Worm (Caenorhabditis elegans) whole organism, L2 larva: Measurements from ENCODE around the gene F42A10.6.
A peak's percentile ranks its signal among the peaks of the same experiment; 100 is the strongest.

ENCODE experiments used
- C34F6.9 ChIP-seq: fragments of 150-350 bp; optimal IDR thresholded peaks from 2 replicates; lab custom pipeline; 2014; ENCODE audit warnings: missing biosample characterization, missing genetic modification characterization
- F13H6.1 ChIP-seq: sonication (generic microtip); optimal IDR thresholded peaks from 2 replicates; lab custom pipeline; 2016; ENCODE audit warnings: missing genetic modification characterization, missing compliant biosample characterization
- R02D3.7 ChIP-seq: fragments of 150-350 bp; optimal IDR thresholded peaks from 2 replicates; lab custom pipeline; 2014; ENCODE audit warnings: missing biosample characterization, missing genetic modification characterization
- Y55F3AM.14 ChIP-seq: fragments of 200-800 bp; sonication (Bioruptor generic); optimal IDR thresholded peaks from 2 replicates; lab custom pipeline; 2018; ENCODE audit warnings: mild to moderate bottlenecking, missing genetic modification characterization, missing compliant biosample characterization
- ZK546.5 ChIP-seq: sonication (generic microtip); optimal IDR thresholded peaks from 2 replicates; lab custom pipeline; 2017; ENCODE audit warnings: missing biosample characterization, missing genetic modification characterization
- alr-1 ChIP-seq: fragments of 150-350 bp; optimal IDR thresholded peaks from 2 replicates; lab custom pipeline; 2014; ENCODE audit warnings: missing biosample characterization, missing genetic modification characterization
- aly-2 ChIP-seq: fragments of 150-350 bp; optimal IDR thresholded peaks from 2 replicates; lab custom pipeline; 2014; ENCODE audit warnings: missing biosample characterization, missing genetic modification characterization
- ama-1 ChIP-seq: fragments of 150-350 bp; optimal IDR thresholded peaks from 2 replicates; lab custom pipeline; 2018; ENCODE audit warnings: inconsistent platforms
- blmp-1 ChIP-seq: sonication (generic microtip); optimal IDR thresholded peaks from 2 replicates; lab custom pipeline; 2017; ENCODE audit warnings: missing genetic modification characterization, mild to moderate bottlenecking, missing compliant biosample characterization, antibody characterized with exemption, moderate library complexity; ENCODE audit not compliant: insufficient read depth
- ceh-16 ChIP-seq: fragments of 150-350 bp; optimal IDR thresholded peaks from 2 replicates; lab custom pipeline; 2014; ENCODE audit warnings: missing biosample characterization, missing genetic modification characterization
- ceh-82 ChIP-seq: fragments of 150-350 bp; optimal IDR thresholded peaks from 2 replicates; lab custom pipeline; 2014; ENCODE audit warnings: missing biosample characterization, missing genetic modification characterization
- crh-2 ChIP-seq: sonication (generic microtip); optimal IDR thresholded peaks from 2 replicates; lab custom pipeline; 2017; ENCODE audit warnings: missing biosample characterization, missing genetic modification characterization
- egl-27 ChIP-seq: sonication (generic microtip); optimal IDR thresholded peaks from 3 replicates; lab custom pipeline; 2017; ENCODE audit warnings: missing biosample characterization, missing genetic modification reagents, missing genetic modification characterization
- elt-1 ChIP-seq: fragments of 150-350 bp; optimal IDR thresholded peaks from 2 replicates; lab custom pipeline; 2014; ENCODE audit warnings: missing biosample characterization, missing genetic modification characterization
- elt-3 ChIP-seq: sonication (generic microtip); optimal IDR thresholded peaks from 2 replicates; lab custom pipeline; 2017; ENCODE audit warnings: missing biosample characterization, missing genetic modification characterization
- fos-1 ChIP-seq: fragments of 150-350 bp; optimal IDR thresholded peaks from 2 replicates; lab custom pipeline; 2014; ENCODE audit warnings: missing biosample characterization, missing genetic modification characterization
- gmeb-1 ChIP-seq: fragments of 150-350 bp; optimal IDR thresholded peaks from 2 replicates; lab custom pipeline; 2014; ENCODE audit warnings: missing biosample characterization, missing genetic modification characterization
- lin-11 ChIP-seq: fragments of 150-350 bp; sonication (generic microtip); optimal IDR thresholded peaks from 2 replicates; lab custom pipeline; 2014; ENCODE audit warnings: missing biosample characterization, missing genetic modification characterization, inconsistent platforms, mixed read lengths
- lin-13 ChIP-seq: fragments of 150-350 bp; optimal IDR thresholded peaks from 2 replicates; lab custom pipeline; 2014; ENCODE audit warnings: missing biosample characterization, missing genetic modification reagents, missing genetic modification characterization
- lin-39 ChIP-seq: fragments of 150-350 bp; optimal IDR thresholded peaks from 2 replicates; lab custom pipeline; 2014; ENCODE audit warnings: missing biosample characterization, missing genetic modification reagents, missing genetic modification characterization
- lsy-2 ChIP-seq, 2 experiments: fragments of 150-350 bp in 1 of 2; sonication (generic microtip) in 1 of 2; optimal IDR thresholded peaks; 2 replicates each; lab custom pipeline; 2014 to 2017; ENCODE audit warnings: missing biosample characterization in 2 of 2, missing genetic modification characterization in 2 of 2
- mab-5 ChIP-seq: fragments of 150-350 bp; optimal IDR thresholded peaks from 2 replicates; lab custom pipeline; 2014; ENCODE audit warnings: missing biosample characterization, missing genetic modification characterization
- mbf-1 ChIP-seq: sonication (generic microtip); optimal IDR thresholded peaks from 2 replicates; lab custom pipeline; 2017; ENCODE audit warnings: missing biosample characterization, missing genetic modification characterization
- mdl-1 ChIP-seq, 2 experiments: fragments of 150-350 bp in 1 of 2; sonication (generic microtip) in 1 of 2; optimal IDR thresholded peaks; 2 replicates each; lab custom pipeline; 2017; ENCODE audit warnings: missing biosample characterization in 2 of 2, missing genetic modification characterization in 2 of 2
- nhr-10 ChIP-seq: sonication (generic microtip); optimal IDR thresholded peaks from 2 replicates; lab custom pipeline; 2017; ENCODE audit warnings: missing biosample characterization, missing genetic modification characterization
- nhr-11 ChIP-seq: fragments of 150-350 bp; optimal IDR thresholded peaks from 2 replicates; lab custom pipeline; 2014; ENCODE audit warnings: missing biosample characterization, missing genetic modification characterization
- nhr-12 ChIP-seq: fragments of 150-350 bp; optimal IDR thresholded peaks from 2 replicates; lab custom pipeline; 2014; ENCODE audit warnings: missing biosample characterization, missing genetic modification characterization
- nhr-129 ChIP-seq: fragments of 150-350 bp; optimal IDR thresholded peaks from 2 replicates; lab custom pipeline; 2014; ENCODE audit warnings: missing biosample characterization, missing genetic modification characterization
- nhr-21 ChIP-seq: fragments of 150-350 bp; optimal IDR thresholded peaks from 2 replicates; lab custom pipeline; 2014; ENCODE audit warnings: missing biosample characterization, missing genetic modification characterization
- nhr-23 ChIP-seq: fragments of 150-350 bp; optimal IDR thresholded peaks from 2 replicates; lab custom pipeline; 2014; ENCODE audit warnings: missing biosample characterization, missing genetic modification reagents, missing genetic modification characterization
- nhr-237 ChIP-seq: fragments of 150-350 bp; optimal IDR thresholded peaks from 2 replicates; lab custom pipeline; 2014; ENCODE audit warnings: missing biosample characterization, missing genetic modification characterization
- nhr-25 ChIP-seq: fragments of 150-350 bp; sonication (generic microtip); optimal IDR thresholded peaks from 3 replicates; lab custom pipeline; 2014; ENCODE audit warnings: missing biosample characterization, missing genetic modification characterization
- nhr-6 ChIP-seq: fragments of 150-350 bp; optimal IDR thresholded peaks from 2 replicates; lab custom pipeline; 2014; ENCODE audit warnings: missing biosample characterization, missing genetic modification characterization
- nhr-77 ChIP-seq: fragments of 150-350 bp; optimal IDR thresholded peaks from 2 replicates; lab custom pipeline; 2014; ENCODE audit warnings: missing biosample characterization, missing genetic modification characterization
- peb-1 ChIP-seq: fragments of 150-350 bp; optimal IDR thresholded peaks from 2 replicates; lab custom pipeline; 2014; ENCODE audit warnings: missing biosample characterization, missing genetic modification characterization
- sem-4 ChIP-seq: fragments of 150-350 bp; optimal IDR thresholded peaks from 2 replicates; lab custom pipeline; 2014; ENCODE audit warnings: missing biosample characterization, missing genetic modification reagents, missing genetic modification characterization
- skn-1 ChIP-seq: sonication (generic microtip); optimal IDR thresholded peaks from 2 replicates; lab custom pipeline; 2017; ENCODE audit warnings: missing biosample characterization, missing genetic modification characterization
- sma-3 ChIP-seq: sonication (generic microtip); optimal IDR thresholded peaks from 2 replicates; lab custom pipeline; 2016; ENCODE audit warnings: missing genetic modification reagents, missing genetic modification characterization, missing compliant biosample characterization
- sma-9 ChIP-seq, 2 experiments: fragments of 150-350 bp in 1 of 2; sonication (generic microtip) in 1 of 2; optimal IDR thresholded peaks; 2 replicates each; lab custom pipeline; 2014 to 2016; ENCODE audit warnings: missing genetic modification characterization in 2 of 2, mild to moderate bottlenecking in 1 of 2, missing biosample characterization in 1 of 2, missing compliant biosample characterization in 1 of 2, missing genetic modification reagents in 1 of 2, moderate library complexity in 1 of 2
- snpc-4 ChIP-seq: fragments of 150-350 bp; optimal IDR thresholded peaks from 2 replicates; lab custom pipeline; 2014; ENCODE audit warnings: missing biosample characterization, missing genetic modification characterization
- unc-39 ChIP-seq: fragments of 150-350 bp; optimal IDR thresholded peaks from 2 replicates; lab custom pipeline; 2014; ENCODE audit warnings: missing biosample characterization, missing genetic modification characterization
- unc-55 ChIP-seq: fragments of 150-350 bp; sonication (generic microtip); optimal IDR thresholded peaks from 3 replicates; lab custom pipeline; 2014; ENCODE audit warnings: missing biosample characterization, missing genetic modification reagents, missing genetic modification characterization
- zag-1 ChIP-seq: fragments of 150-350 bp; optimal IDR thresholded peaks from 2 replicates; lab custom pipeline; 2014; ENCODE audit warnings: missing biosample characterization, missing genetic modification characterization
- ztf-1 ChIP-seq: fragments of 200-800 bp; sonication (Bioruptor generic); conservative IDR thresholded peaks from 2 replicates; pipeline ENCODE4 v1.3.6; 2022; ENCODE audit warnings: missing genetic modification characterization, missing compliant biosample characterization
- ztf-11 ChIP-seq: sonication (generic microtip); optimal IDR thresholded peaks from 2 replicates; lab custom pipeline; 2017; ENCODE audit warnings: missing biosample characterization, missing genetic modification characterization
- ztf-4 ChIP-seq: fragments of 150-350 bp; optimal IDR thresholded peaks from 2 replicates; lab custom pipeline; 2014; ENCODE audit warnings: missing biosample characterization, missing genetic modification characterization

F42A10.6 gene

ce11 chrIII:6173020-6173597 is 3.6 kb downstream of the F42A10.6 start, which contains the start of the genes abcf-3 and F42A10.5:
Gene abcf-3 (plus strand): TSS chrIII:6173403.
Gene F42A10.5 (minus strand): TSS chrIII:6173477.
- TF ChIP-seq lsy-2 (tag; optimal IDR thresholded peaks at IDR 0.05; lab: Kevin White, UChicago) (peak; percentile 79 to 89), egl-27 (tag; lab: Kevin White, UChicago) (no peak), nhr-6 (tag; lab: Kevin White, UChicago) (peak; percentile 46), ztf-4 (tag; lab: Kevin White, UChicago) (peak; percentile 17), sem-4 (tag; lab: Kevin White, UChicago) (peak; percentile 28), ZK546.5 (no peak), lin-13 (GFP tag; lab: Kevin White, UChicago) (peak; percentile 65), sma-9 (GFP tag; optimal IDR thresholded peaks at IDR 0.05; lab: Kevin White, UChicago) (peak; percentile 67), sma-9 (tag; optimal IDR thresholded peaks at IDR 0.05; lab: Kevin White, UChicago) (no peak), fos-1 (peak; percentile 17), nhr-21 (tag; lab: Kevin White, UChicago) (peak; percentile 57), unc-55 (GFP tag; lab: Kevin White, UChicago) (no peak), F13H6.1 (tag; lab: Kevin White, UChicago) (peak; percentile 50), aly-2 (tag; lab: Kevin White, UChicago) (no peak), crh-2 (peak; percentile 80), nhr-77 (tag; lab: Kevin White, UChicago) (peak; percentile 38), R02D3.7 (tag; lab: Kevin White, UChicago) (no peak), elt-1 (tag; lab: Kevin White, UChicago) (no peak), sma-3 (GFP tag; lab: Kevin White, UChicago) (peak; percentile 42), nhr-129 (tag; lab: Kevin White, UChicago) (peak; percentile 70), mab-5 (peak; percentile 66), nhr-12 (tag; lab: Kevin White, UChicago) (no peak), nhr-237 (tag; lab: Kevin White, UChicago) (no peak), gmeb-1 (tag; lab: Kevin White, UChicago) (peak; percentile 78), alr-1 (tag; lab: Kevin White, UChicago) (no peak), C34F6.9 (peak; percentile 90)

DNA sequence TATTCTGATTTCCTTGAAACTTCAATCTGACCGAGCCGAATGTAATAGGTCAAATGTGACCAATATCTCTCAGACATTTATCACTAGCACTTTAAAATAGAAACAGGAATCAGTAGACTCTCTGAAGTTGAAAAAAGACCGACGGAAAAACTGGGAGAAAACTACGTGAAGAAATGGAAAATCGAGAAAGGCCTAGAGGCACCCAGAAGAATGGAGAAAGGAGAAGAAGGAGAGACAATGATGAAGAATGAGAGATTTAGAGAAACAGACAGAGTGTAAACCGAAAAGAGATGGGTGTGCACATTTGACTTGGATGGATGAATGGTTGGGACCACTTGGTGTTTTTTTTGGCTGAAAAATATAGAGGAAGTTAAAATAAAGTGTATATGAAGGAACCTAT is 6.6 kb downstream of the F42A10.6 start:
- TF ChIP-seq skn-1 (tag; lab: Kevin White, UChicago) (no peak), sma-9 (GFP tag; optimal IDR thresholded peaks at IDR 0.05; lab: Kevin White, UChicago) (peak; percentile 37), sma-9 (tag; optimal IDR thresholded peaks at IDR 0.05; lab: Kevin White, UChicago) (no peak), blmp-1 (tag; lab: Kevin White, UChicago) (no peak), nhr-23 (tag; lab: Kevin White, UChicago) (no peak), nhr-129 (tag; lab: Kevin White, UChicago) (peak; percentile 74), egl-27 (tag; lab: Kevin White, UChicago) (no peak), ztf-4 (tag; lab: Kevin White, UChicago) (no peak), C34F6.9 (peak; percentile 80), mab-5 (peak; percentile 21), unc-39 (no peak), aly-2 (tag; lab: Kevin White, UChicago) (no peak), F13H6.1 (tag; lab: Kevin White, UChicago) (peak; percentile 46), crh-2 (peak; percentile 32), peb-1 (no peak), ZK546.5 (no peak), nhr-21 (tag; lab: Kevin White, UChicago) (no peak), mdl-1 (tag; optimal IDR thresholded peaks at IDR 0.05; lab: Kevin White, UChicago) (no peak), snpc-4 (tag; lab: Kevin White, UChicago) (no peak), sma-3 (GFP tag; lab: Kevin White, UChicago) (no peak), nhr-6 (tag; lab: Kevin White, UChicago) (no peak), zag-1 (tag; lab: Kevin White, UChicago) (no peak), nhr-25 (tag; lab: Kevin White, UChicago) (peak; percentile 13), nhr-77 (tag; lab: Kevin White, UChicago) (no peak), sem-4 (tag; lab: Kevin White, UChicago) (no peak), lsy-2 (tag; optimal IDR thresholded peaks at IDR 0.05; lab: Kevin White, UChicago) (peak in 1 of 2 experiments; percentile 60), ama-1 (lab: Kevin White, UChicago) (peak; percentile 56), nhr-11 (tag; lab: Kevin White, UChicago) (no peak), ceh-16 (tag; lab: Kevin White, UChicago) (no peak), nhr-237 (tag; lab: Kevin White, UChicago) (no peak), ceh-82 (tag; lab: Kevin White, UChicago) (no peak), lin-11 (tag; lab: Kevin White, UChicago) (no peak), gmeb-1 (tag; lab: Kevin White, UChicago) (no peak), R02D3.7 (tag; lab: Kevin White, UChicago) (no peak), lin-13 (GFP tag; lab: Kevin White, UChicago) (no peak), lin-39 (tag; lab: Kevin White, UChicago) (no peak), elt-3 (tag; lab: Kevin White, UChicago) (no peak), ztf-11 (tag; lab: Kevin White, UChicago) (no peak), Y55F3AM.14 (GFP tag; lab: Kevin White, UChicago) (no peak), fos-1 (peak; percentile 3), mbf-1 (no peak), unc-55 (GFP tag; lab: Kevin White, UChicago) (peak; percentile 45), nhr-12 (tag; lab: Kevin White, UChicago) (no peak), ztf-1 (GFP tag; lab: Robert Waterston, UW) (no peak), nhr-10 (tag; lab: Kevin White, UChicago) (no peak), elt-1 (tag; lab: Kevin White, UChicago) (no peak), alr-1 (tag; lab: Kevin White, UChicago) (no peak)
